Worm (Caenorhabditis elegans) whole organism, midembryonic: Measurements from ENCODE around the gene catp-3.

Source experiments
- T22C8.4 ChIP-seq: fragments of 200-800 bp; sonication (Bioruptor generic); IDR thresholded peaks from 2 replicates; pipeline ENCODE4 v1.3.6; 2022; ENCODE audit warnings: missing genetic modification characterization, missing compliant biosample characterization
- cog-1 ChIP-seq: sonication (generic microtip); optimal IDR thresholded peaks from 2 replicates; lab custom pipeline; 2016; ENCODE audit warnings: missing genetic modification characterization, missing compliant biosample characterization
- flt-1 ChIP-seq: fragments of 200-800 bp; sonication (Bioruptor generic); IDR thresholded peaks from 2 replicates; pipeline ENCODE4 v1.3.6; 2022; ENCODE audit warnings: missing genetic modification characterization, missing compliant biosample characterization
- klf-2 ChIP-seq: fragments of 200-800 bp; sonication (Bioruptor generic); conservative IDR thresholded peaks from 2 replicates; pipeline ENCODE4 v1.3.6; 2022; ENCODE audit warnings: missing genetic modification reagents, missing genetic modification characterization, missing compliant biosample characterization
- med-1 ChIP-seq: sonication (generic microtip); optimal IDR thresholded peaks from 2 replicates; lab custom pipeline; 2017; ENCODE audit warnings: missing genetic modification characterization, mild to moderate bottlenecking, missing compliant biosample characterization, antibody characterized with exemption, missing genetic modification reagents; ENCODE audit not compliant: insufficient read depth
- ztf-23 ChIP-seq: fragments of 200-800 bp; sonication (Bioruptor generic); IDR thresholded peaks from 2 replicates; pipeline ENCODE4 v1.3.6; 2022; ENCODE audit warnings: missing genetic modification reagents, missing genetic modification characterization, missing compliant biosample characterization
- ztf-29 ChIP-seq: fragments of 200-800 bp; sonication (Bioruptor generic); IDR thresholded peaks from 2 replicates; pipeline ENCODE4 v1.3.6; 2022; ENCODE audit warnings: missing genetic modification reagents, missing genetic modification characterization, missing compliant biosample characterization

DNA sequence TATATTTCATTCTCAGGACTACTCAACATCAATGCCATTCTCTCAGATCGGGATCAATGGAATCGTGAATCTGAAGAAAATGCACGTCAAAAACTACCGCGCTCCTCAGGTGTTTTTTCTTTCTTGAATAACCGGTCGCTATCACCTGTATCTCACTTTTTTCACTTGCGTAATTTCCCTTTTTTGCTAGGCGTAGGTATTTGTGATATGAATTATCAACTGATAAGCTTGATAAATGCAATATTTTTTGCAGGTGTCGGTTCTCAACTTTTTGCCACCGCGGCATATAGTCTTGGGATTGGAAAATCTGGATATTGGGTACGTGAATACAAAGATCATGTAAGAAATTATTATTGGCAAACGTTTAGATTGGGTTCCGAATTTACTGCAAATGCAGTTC is 20.6 kb upstream of the catp-3 start:
- no peak for TF ChIP-seq klf-2 (GFP tag; lab: Robert Waterston, UW)
- no peak for TF ChIP-seq ztf-29 (GFP tag; lab: Robert Waterston, UW)
- TF ChIP-seq flt-1 (GFP tag; lab: Robert Waterston, UW) = no peak
- no peak for TF ChIP-seq T22C8.4 (GFP tag; lab: Robert Waterston, UW)
- TF ChIP-seq ztf-23 = no peak
- no peak for TF ChIP-seq cog-1 (tag; lab: Kevin White, UChicago)
- no peak for TF ChIP-seq med-1 (GFP tag; lab: Kevin White, UChicago)
